Worm (Caenorhabditis elegans): Measurements from ENCODE around the gene F13H8.6.
A peak's percentile ranks its signal among the peaks of the same experiment; 100 is the strongest.

F13H8.6 gene

DNA sequence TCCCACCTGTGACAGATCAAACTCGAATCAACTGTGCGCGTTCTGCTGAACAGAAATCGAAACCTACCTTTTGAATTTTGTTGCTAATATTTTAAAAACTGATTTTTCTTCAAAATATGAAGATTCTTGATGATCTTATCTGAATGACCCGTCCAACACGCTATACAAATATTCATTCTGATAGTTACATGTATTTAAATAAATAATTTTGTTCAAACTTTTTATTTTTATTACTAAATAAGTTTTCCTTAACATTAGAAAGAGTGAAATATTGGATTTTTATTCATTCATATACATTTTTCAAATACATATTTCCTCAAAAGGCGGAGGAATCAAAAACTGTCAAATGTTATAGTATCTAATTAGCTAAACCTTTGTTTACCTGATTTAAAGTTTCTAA, 18.8 kb downstream of the F13H8.6 start, which contains the start of gene F13H8.8:
F13H8.8 (minus strand) TSS at position 101 of the 400 bp plus-strand sequence.
- TF ChIP-seq nhr-23 (tag; optimal IDR thresholded peaks at IDR 0.05): no peak
- no peak for TF ChIP-seq nfya-1 (tag; optimal IDR thresholded peaks at IDR 0.05; ENCODE audit: insufficient read depth)
- no peak for TF ChIP-seq egl-5 (tag; optimal IDR thresholded peaks at IDR 0.05)
- no peak for TF ChIP-seq nhr-77 (tag; optimal IDR thresholded peaks at IDR 0.05)
- TF ChIP-seq skn-1 (tag; optimal IDR thresholded peaks at IDR 0.05): no peak
- TF ChIP-seq nhr-67 (tag; optimal IDR thresholded peaks at IDR 0.05): no peak
- no peak for TF ChIP-seq daf-12 (tag; optimal IDR thresholded peaks at IDR 0.05)
- no peak for TF ChIP-seq snpc-4 (tag; optimal IDR thresholded peaks at IDR 0.05)
- no peak for TF ChIP-seq elt-2 (tag; optimal IDR thresholded peaks at IDR 0.05)
- no peak for TF ChIP-seq egl-27 (tag; optimal IDR thresholded peaks at IDR 0.05)
- TF ChIP-seq nhr-237 (tag; optimal IDR thresholded peaks at IDR 0.05): no peak

DNA sequence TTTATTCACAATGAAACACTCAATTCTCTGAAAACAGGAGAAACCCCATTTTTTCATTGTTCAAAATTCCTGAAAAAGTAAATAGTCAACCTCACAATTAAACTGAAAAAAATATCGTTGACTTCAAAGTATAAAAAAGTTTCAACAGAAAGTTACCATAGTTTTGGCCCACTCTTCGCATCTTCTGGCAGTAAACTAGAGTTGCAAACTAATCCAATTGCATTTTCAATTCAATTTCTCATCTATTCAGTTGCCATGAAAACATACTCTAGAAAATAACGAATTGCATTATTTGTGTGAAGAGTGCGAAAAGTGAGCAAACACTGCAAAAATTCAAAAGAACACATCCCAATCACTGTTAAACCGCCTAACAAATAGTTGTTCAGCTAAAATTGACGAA, 23.1 kb downstream of the F13H8.6 start, which contains the start of gene F13H8.3:
F13H8.3 (plus strand) TSS at position 301 of the 400 bp plus-strand sequence.
- TF ChIP-seq nfya-1 (tag; optimal IDR thresholded peaks at IDR 0.05; ENCODE audit: insufficient read depth): no peak
- TF ChIP-seq R02D3.7 (tag; optimal IDR thresholded peaks at IDR 0.05): no peak
- TF ChIP-seq nhr-43 (tag; optimal IDR thresholded peaks at IDR 0.05; ENCODE audit: poor library complexity, severe bottlenecking): no peak
- no peak for TF ChIP-seq lsy-12 (tag; optimal IDR thresholded peaks at IDR 0.05)
- no peak for TF ChIP-seq tbx-2 (tag; optimal IDR thresholded peaks at IDR 0.05)
- no peak for TF ChIP-seq egl-5 (tag; optimal IDR thresholded peaks at IDR 0.05)
- TF ChIP-seq ceh-82 (tag; optimal IDR thresholded peaks at IDR 0.05): no peak
- TF ChIP-seq nhr-11 (tag; optimal IDR thresholded peaks at IDR 0.05): no peak
- no peak for TF ChIP-seq sea-2 (GFP tag; optimal IDR thresholded peaks at IDR 0.05)

DNA sequence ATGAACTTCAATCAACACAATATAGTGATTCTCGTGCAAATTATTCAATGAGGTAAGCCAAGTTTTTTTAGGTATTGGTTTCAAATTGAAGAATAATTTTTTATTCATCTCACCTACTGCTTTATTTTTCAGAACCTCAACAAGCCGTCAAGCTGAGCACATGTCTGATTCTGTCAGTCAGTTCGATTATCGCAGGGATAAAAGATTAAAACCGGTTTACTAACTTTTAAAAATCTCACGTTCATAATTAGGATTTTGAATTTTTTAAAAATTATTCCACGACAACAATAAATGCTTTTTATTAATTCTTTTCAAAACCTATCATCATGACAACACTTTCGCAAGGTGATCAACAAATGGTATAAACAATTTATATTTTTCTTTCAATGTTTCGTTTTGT, 24.5 kb downstream of the F13H8.6 start, which contains the start of gene F13H8.12:
F13H8.12 (plus strand) TSS at position 301 of the 400 bp plus-strand sequence.
- TF ChIP-seq nhr-76 (tag; optimal IDR thresholded peaks at IDR 0.05) (no peak), pha-4 (tag; optimal IDR thresholded peaks at IDR 0.05) (no peak), hmg-11 (tag; optimal IDR thresholded peaks at IDR 0.05) (no peak), ceh-9 (tag; optimal IDR thresholded peaks at IDR 0.05) (no peak), sea-2 (GFP tag; optimal IDR thresholded peaks at IDR 0.05) (no peak), lin-39 (tag; optimal IDR thresholded peaks at IDR 0.05) (no peak), egl-27 (tag; optimal IDR thresholded peaks at IDR 0.05) (no peak), fkh-2 (tag; optimal IDR thresholded peaks at IDR 0.05) (no peak), aly-2 (tag; optimal IDR thresholded peaks at IDR 0.05) (no peak)

DNA sequence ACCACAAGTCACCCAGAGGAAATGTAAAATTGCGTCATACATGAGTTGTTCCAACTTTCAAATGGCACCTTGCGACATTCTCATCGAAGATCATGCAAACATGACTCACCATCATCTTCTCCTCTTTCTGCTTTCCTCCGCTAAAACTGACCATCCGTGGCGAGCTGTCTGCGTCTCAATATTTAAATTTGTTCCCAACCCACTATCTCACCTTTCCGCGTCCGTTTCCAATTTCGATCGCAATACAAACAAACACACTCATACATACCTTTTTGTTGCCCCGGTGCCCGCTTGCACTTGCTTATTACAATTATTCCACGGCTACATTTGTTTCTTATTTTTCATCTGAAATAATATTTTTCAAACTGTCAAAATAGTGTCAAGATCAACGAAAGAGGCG, 26.1 kb downstream of the F13H8.6 start, which contains the start of gene nmgp-1:
nmgp-1 (plus strand) TSS at position 174 of the 400 bp plus-strand sequence.
- no peak for TF ChIP-seq ztf-4 (tag; optimal IDR thresholded peaks at IDR 0.05)
- TF ChIP-seq pha-4 (tag; optimal IDR thresholded peaks at IDR 0.05): peak; percentile 54

ce11 chrII:6259867-6260266, 26.9 kb downstream of the F13H8.6 start, which contains the start of gene F13H8.11:
TSS of gene F13H8.11 (minus strand) at chrII:6260021.
- TF ChIP-seq nhr-25 (tag; optimal IDR thresholded peaks at IDR 0.05) (no peak), ceh-28 (tag; optimal IDR thresholded peaks at IDR 0.05) (no peak), R02D3.7 (tag; optimal IDR thresholded peaks at IDR 0.05) (no peak), lin-39 (tag; optimal IDR thresholded peaks at IDR 0.05) (no peak), daf-12 (tag; optimal IDR thresholded peaks at IDR 0.05) (no peak), ceh-16 (tag; optimal IDR thresholded peaks at IDR 0.05) (no peak), nhr-12 (tag; optimal IDR thresholded peaks at IDR 0.05) (no peak), ama-1 (optimal IDR thresholded peaks at IDR 0.05) (no peak), fos-1 (tag; optimal IDR thresholded peaks at IDR 0.05) (no peak), nfya-1 (tag; optimal IDR thresholded peaks at IDR 0.05; ENCODE audit: insufficient read depth) (no peak), ceh-82 (tag; optimal IDR thresholded peaks at IDR 0.05) (no peak), ztf-11 (tag; optimal IDR thresholded peaks at IDR 0.05) (no peak), elt-3 (tag; optimal IDR thresholded peaks at IDR 0.05) (no peak), pqm-1 (tag; optimal IDR thresholded peaks at IDR 0.05) (peak; percentile 36), nhr-11 (tag; optimal IDR thresholded peaks at IDR 0.05) (no peak), snpc-4 (tag; optimal IDR thresholded peaks at IDR 0.05) (no peak), unc-62 (GFP tag; optimal IDR thresholded peaks at IDR 0.05) (no peak), nhr-28 (tag; optimal IDR thresholded peaks at IDR 0.05) (no peak), nhr-23 (tag; optimal IDR thresholded peaks at IDR 0.05) (no peak), pha-4 (tag; optimal IDR thresholded peaks at IDR 0.05) (peak; percentile 28), aly-2 (tag; optimal IDR thresholded peaks at IDR 0.05) (no peak), elt-2 (tag; optimal IDR thresholded peaks at IDR 0.05) (peak; percentile 57), nhr-67 (tag; optimal IDR thresholded peaks at IDR 0.05) (no peak), nhr-77 (tag; optimal IDR thresholded peaks at IDR 0.05) (no peak)

All from whole organism, L3 larva.